Fruit fly (Drosophila melanogaster) whole organism, prepupa: Measurements from ENCODE around the gene Arfrp1.

Experiments
- CG10631 ChIP-seq: fragments of 200-800 bp; sonication (Bioruptor generic); optimal IDR thresholded peaks from 2 replicates; lab custom pipeline; 2016; ENCODE audit warnings: missing biosample characterization, missing genetic modification characterization
- CG6792 ChIP-seq: fragments of 200-800 bp; sonication (Bioruptor generic); optimal IDR thresholded peaks from 3 replicates; lab custom pipeline; 2016; ENCODE audit warnings: missing biosample characterization, missing genetic modification characterization
- acj6 ChIP-seq: fragments of 200-800 bp; sonication (Bioruptor generic); optimal IDR thresholded peaks from 3 replicates; lab custom pipeline; 2016; ENCODE audit warnings: missing biosample characterization, missing genetic modification characterization
- fkh ChIP-seq: fragments of 200-800 bp; sonication (Bioruptor generic); optimal IDR thresholded peaks from 3 replicates; lab custom pipeline; 2017; ENCODE audit warnings: missing biosample characterization, mild to moderate bottlenecking, missing genetic modification characterization, moderate library complexity

dm6 chrX:9132589-9133237, 25.8 kb downstream of the Arfrp1 start:
- TF ChIP-seq CG6792 (GFP tag; lab: Kevin White, UChicago), result no peak
- TF ChIP-seq acj6 (GFP tag; lab: Kevin White, UChicago), result no peak
- no peak for TF ChIP-seq CG10631
- TF ChIP-seq fkh (GFP tag; lab: Kevin White, UChicago), result no peak
